Fruit fly (Drosophila melanogaster) whole organism, wandering third instar larva: ENCODE results near the gene Nnf1b.

Experiments used
- Abd-B ChIP-seq: fragments of >200 bp; optimal IDR thresholded peaks from 2 replicates; lab custom pipeline; 2017; ENCODE audit warnings: missing biosample characterization, missing genetic modification characterization
- CG32264 ChIP-seq: fragments of 200-800 bp; sonication (Bioruptor generic); optimal IDR thresholded peaks from 2 replicates; lab custom pipeline; 2016; ENCODE audit warnings: missing biosample characterization, missing genetic modification characterization
- CG9705 ChIP-seq: fragments of 200-800 bp; sonication (Bioruptor generic); optimal IDR thresholded peaks from 2 replicates; lab custom pipeline; 2018; ENCODE audit warnings: missing biosample characterization, mild to moderate bottlenecking, missing genetic modification characterization
- CrebA ChIP-seq: fragments of 200-800 bp; sonication (Bioruptor generic); optimal IDR thresholded peaks from 2 replicates; lab custom pipeline; 2016; ENCODE audit warnings: missing biosample characterization, mild to moderate bottlenecking, missing genetic modification characterization, borderline replicate concordance
- Dfd ChIP-seq: fragments of >200 bp; optimal IDR thresholded peaks from 2 replicates; lab custom pipeline; 2017; ENCODE audit warnings: missing biosample characterization, missing genetic modification characterization
- Dif ChIP-seq: fragments of 200-275, 200-300 bp; sonication (Bioruptor generic); optimal IDR thresholded peaks from 2 replicates; lab custom pipeline; 2018; ENCODE audit warnings: missing biosample characterization, missing genetic modification characterization; ENCODE audit not compliant: partially characterized antibody
- GATAd ChIP-seq: sonication (Bioruptor generic); optimal IDR thresholded peaks from 2 replicates; lab custom pipeline; 2016; ENCODE audit warnings: missing biosample characterization, missing genetic modification characterization
- HLH106 ChIP-seq: fragments of 200-800 bp; optimal IDR thresholded peaks from 3 replicates; lab custom pipeline; 2019; ENCODE audit warnings: missing biosample characterization, mild to moderate bottlenecking, missing genetic modification characterization, moderate library complexity
- Hnf4 ChIP-seq: fragments of 200-800 bp; sonication (Bioruptor generic); optimal IDR thresholded peaks from 2 replicates; lab custom pipeline; 2016; ENCODE audit warnings: missing biosample characterization, mild to moderate bottlenecking, missing genetic modification characterization
- Hr78 ChIP-seq: fragments of >200 bp; optimal IDR thresholded peaks from 2 replicates; lab custom pipeline; 2017; ENCODE audit warnings: missing biosample characterization, missing genetic modification characterization
- Hr83 ChIP-seq: fragments of 200-300 bp; sonication (Bioruptor generic); optimal IDR thresholded peaks from 2 replicates; lab custom pipeline; 2016; ENCODE audit warnings: missing biosample characterization, mild to moderate bottlenecking, missing genetic modification characterization, moderate library complexity; ENCODE audit not compliant: poor library complexity, severe bottlenecking
- Jra ChIP-seq: sonication (Bioruptor generic); optimal IDR thresholded peaks from 2 replicates; lab custom pipeline; 2016; ENCODE audit warnings: missing biosample characterization, missing genetic modification characterization
- Mio ChIP-seq: sonication (Bioruptor generic); optimal IDR thresholded peaks from 2 replicates; lab custom pipeline; 2016; ENCODE audit warnings: missing biosample characterization, missing genetic modification characterization
- Myc ChIP-seq: fragments of >200 bp; optimal IDR thresholded peaks from 2 replicates; lab custom pipeline; 2017
- N ChIP-seq: fragments of >200 bp; optimal IDR thresholded peaks from 2 replicates; lab custom pipeline; 2018; ENCODE audit warnings: missing biosample characterization, missing external identifiers, missing genetic modification characterization
- OdsH ChIP-seq: fragments of 200-800 bp; sonication (Bioruptor generic); optimal IDR thresholded peaks from 2 replicates; lab custom pipeline; 2016; ENCODE audit warnings: missing biosample characterization, mild to moderate bottlenecking, missing genetic modification characterization
- Rel ChIP-seq, 2 experiments: fragments of 200-800 bp; sonication (Bioruptor generic) in 1 of 2; optimal IDR thresholded peaks; 2 replicates in 1 of 2; 3 replicates in 1 of 2; lab custom pipeline; 2016 to 2019; ENCODE audit warnings: mild to moderate bottlenecking in 2 of 2, missing biosample characterization in 2 of 2, missing genetic modification characterization in 2 of 2, moderate library complexity in 1 of 2
- Sp1 ChIP-seq: fragments of 200-800 bp; sonication (Bioruptor generic); optimal IDR thresholded peaks from 3 replicates; lab custom pipeline; 2019; ENCODE audit warnings: missing biosample characterization, mild to moderate bottlenecking, missing genetic modification characterization, moderate library complexity
- Vsx2 ChIP-seq: fragments of 200-300, 225-300 bp; sonication (Bioruptor generic); optimal IDR thresholded peaks from 2 replicates; lab custom pipeline; 2018; ENCODE audit warnings: missing biosample characterization, missing genetic modification characterization; ENCODE audit not compliant: partially characterized antibody
- br ChIP-seq: fragments of 200-800 bp; sonication (Bioruptor generic); optimal IDR thresholded peaks from 2 replicates; lab custom pipeline; 2016; ENCODE audit warnings: missing biosample characterization, missing genetic modification characterization
- brk ChIP-seq: fragments of 200-800 bp; sonication (Bioruptor generic); optimal IDR thresholded peaks from 2 replicates; lab custom pipeline; 2016; ENCODE audit warnings: missing biosample characterization, mild to moderate bottlenecking, missing genetic modification characterization
- dl ChIP-seq, 2 experiments: fragments of 175-275, 200-275 bp in 1 of 2; fragments of 200-275 bp in 1 of 2; sonication (Bioruptor generic); optimal IDR thresholded peaks; lab custom pipeline; 2018; ENCODE audit warnings: mild to moderate bottlenecking in 2 of 2, missing biosample characterization in 2 of 2, missing genetic modification characterization in 2 of 2, moderate library complexity in 2 of 2; ENCODE audit not compliant: partially characterized antibody in 2 of 2, insufficient read depth in 1 of 2
- dmrt93B ChIP-seq: fragments of 200-800 bp; sonication (Bioruptor generic); optimal IDR thresholded peaks from 2 replicates; lab custom pipeline; 2018; ENCODE audit warnings: missing biosample characterization, mild to moderate bottlenecking, missing genetic modification characterization
- dsf ChIP-seq: sonication (Bioruptor generic); optimal IDR thresholded peaks from 2 replicates; lab custom pipeline; 2016; ENCODE audit warnings: missing biosample characterization, missing genetic modification characterization, borderline replicate concordance
- ey ChIP-seq: fragments of 200-800 bp; sonication (Bioruptor generic); optimal IDR thresholded peaks from 2 replicates; lab custom pipeline; 2016; ENCODE audit warnings: missing biosample characterization, missing genetic modification characterization
- foxo ChIP-seq, 2 experiments: fragments of 200-800 bp; sonication (Bioruptor generic); optimal IDR thresholded peaks; 2 replicates in 1 of 2; 3 replicates in 1 of 2; lab custom pipeline; 2016 to 2017; ENCODE audit warnings: missing biosample characterization in 2 of 2, missing genetic modification characterization in 2 of 2
- fru ChIP-seq: fragments of 200-800 bp; sonication (Bioruptor generic); optimal IDR thresholded peaks from 3 replicates; lab custom pipeline; 2016; ENCODE audit warnings: missing biosample characterization, mild to moderate bottlenecking, missing genetic modification characterization
- h ChIP-seq: fragments of 200-800 bp; sonication (Bioruptor generic); optimal IDR thresholded peaks from 3 replicates; lab custom pipeline; 2016; ENCODE audit warnings: missing biosample characterization, mild to moderate bottlenecking, missing genetic modification characterization
- jim ChIP-seq: fragments of 175-275, 200-325 bp; sonication (Bioruptor generic); optimal IDR thresholded peaks from 2 replicates; lab custom pipeline; 2016; ENCODE audit warnings: missing biosample characterization, mild to moderate bottlenecking, missing genetic modification characterization
- lola ChIP-seq: fragments of >200 bp; optimal IDR thresholded peaks from 2 replicates; lab custom pipeline; 2017; ENCODE audit warnings: missing biosample characterization, missing genetic modification characterization
- pan ChIP-seq: fragments of >200 bp; optimal IDR thresholded peaks from 2 replicates; lab custom pipeline; 2017
- psq ChIP-seq: fragments of 200-800 bp; sonication (Bioruptor generic); optimal IDR thresholded peaks from 3 replicates; lab custom pipeline; 2017; ENCODE audit warnings: missing biosample characterization, mild to moderate bottlenecking, missing genetic modification characterization, moderate library complexity
- rgr ChIP-seq: fragments of 200-800 bp; sonication (Bioruptor generic); optimal IDR thresholded peaks from 3 replicates; lab custom pipeline; 2016; ENCODE audit warnings: missing biosample characterization, mild to moderate bottlenecking, missing genetic modification characterization
- sage ChIP-seq: fragments of 200-800 bp; sonication (Bioruptor generic); optimal IDR thresholded peaks from 2 replicates; lab custom pipeline; 2016; ENCODE audit warnings: missing biosample characterization, mild to moderate bottlenecking, missing genetic modification characterization
- sv ChIP-seq: fragments of 200-800 bp; sonication (Bioruptor generic); optimal IDR thresholded peaks from 3 replicates; lab custom pipeline; 2016; ENCODE audit warnings: missing biosample characterization, missing genetic modification characterization
- tai ChIP-seq: sonication (Bioruptor generic); optimal IDR thresholded peaks from 2 replicates; lab custom pipeline; 2016; ENCODE audit warnings: missing biosample characterization, missing genetic modification characterization
- usp ChIP-seq: fragments of >200 bp; optimal IDR thresholded peaks from 2 replicates; lab custom pipeline; 2017; ENCODE audit warnings: missing biosample characterization, missing genetic modification characterization
- woc ChIP-seq: sonication (Bioruptor generic); optimal IDR thresholded peaks from 2 replicates; lab custom pipeline; 2016; ENCODE audit warnings: missing biosample characterization, mild to moderate bottlenecking, missing genetic modification characterization

Nnf1b gene

DNA sequence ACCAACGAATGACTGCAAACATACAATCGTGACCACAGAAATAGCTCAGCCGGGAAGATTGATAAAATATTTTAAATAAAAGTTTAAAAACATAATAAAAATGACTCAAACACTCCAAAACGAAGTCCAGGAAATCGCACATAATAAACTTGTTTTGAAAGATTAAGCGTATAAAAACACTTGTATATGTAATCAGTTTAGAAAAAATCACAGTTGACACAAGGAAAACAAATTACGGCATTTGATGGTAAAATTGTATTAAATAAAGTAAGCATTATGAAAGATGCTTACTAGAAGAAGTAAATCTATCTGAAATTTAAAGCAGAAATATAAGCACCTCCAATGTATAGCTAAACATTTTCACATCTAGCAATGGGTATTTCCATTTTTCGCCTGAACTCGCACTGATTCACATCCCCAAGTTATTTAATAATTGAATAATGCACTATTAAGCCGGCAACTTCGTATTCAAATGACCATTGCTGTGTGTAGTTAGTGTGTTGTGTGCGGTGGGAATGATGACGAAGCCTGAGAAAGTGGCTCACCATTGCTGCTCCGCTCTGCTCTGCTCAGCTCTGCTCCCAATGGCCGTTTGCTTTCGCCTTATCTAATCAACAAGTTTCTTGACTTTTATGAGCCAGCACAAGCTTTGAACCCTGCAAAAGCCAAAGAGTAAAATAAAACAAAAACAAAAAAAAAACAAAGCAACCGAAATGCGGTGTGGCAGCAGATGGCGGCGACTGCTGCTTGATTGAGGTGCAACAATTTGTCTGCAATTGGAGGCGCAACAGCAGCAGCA lies 37.0 kb downstream of the Nnf1b start:
- TF ChIP-seq Vsx2 (no peak), dmrt93B (GFP tag; lab: Kevin White, UChicago) (peak; percentile 25), lola (GFP tag; lab: Kevin White, UChicago) (no peak), Myc (lab: Kevin White, UChicago) (no peak), Hnf4 (no peak), OdsH (GFP tag; lab: Kevin White, UChicago) (peak; percentile 41), ey (peak; percentile 42), GATAd (no peak), Sp1 (peak; percentile 35), CG9705 (GFP tag; lab: Kevin White, UChicago) (no peak), Hr83 (GFP tag; lab: Kevin White, UChicago) (no peak), HLH106 (tag; lab: Kevin White, UChicago) (peak; percentile 25), br (GFP tag; lab: Kevin White, UChicago) (no peak), rgr (GFP tag; lab: Kevin White, UChicago) (peak; percentile 42), psq (GFP tag; lab: Kevin White, UChicago) (peak; percentile 15), woc (peak; percentile 36), Dfd (GFP tag; lab: Kevin White, UChicago) (no peak), foxo (GFP tag; optimal IDR thresholded peaks at IDR 0.05; lab: Kevin White, UChicago) (peak in 1 of 2 experiments; percentile 55), fru (GFP tag; lab: Kevin White, UChicago) (peak; percentile 17), Abd-B (GFP tag; lab: Kevin White, UChicago) (no peak), h (GFP tag; lab: Kevin White, UChicago) (peak; percentile 35), Mio (GFP tag; lab: Kevin White, UChicago) (no peak), pan (lab: Kevin White, UChicago) (no peak)

dm6 chr2L:847988-848622 lies 37.7 kb downstream of the Nnf1b start:
- TF ChIP-seq usp (GFP tag; lab: Kevin White, UChicago) (no peak), tai (no peak), brk (GFP tag; lab: Kevin White, UChicago) (no peak), Abd-B (GFP tag; lab: Kevin White, UChicago) (no peak), dmrt93B (GFP tag; lab: Kevin White, UChicago) (peak; percentile 61), fru (GFP tag; lab: Kevin White, UChicago) (peak; percentile 89), Jra (peak; percentile 83), Mio (GFP tag; lab: Kevin White, UChicago) (peak; percentile 13), Dif (peak; percentile 21), jim (no peak), dsf (no peak), pan (lab: Kevin White, UChicago) (no peak), CG32264 (GFP tag; lab: Kevin White, UChicago) (peak; percentile 67), lola (GFP tag; lab: Kevin White, UChicago) (no peak), h (GFP tag; lab: Kevin White, UChicago) (peak; percentile 86), CrebA (GFP tag; lab: Kevin White, UChicago) (no peak), CG9705 (GFP tag; lab: Kevin White, UChicago) (peak; percentile 76), N (no peak), OdsH (GFP tag; lab: Kevin White, UChicago) (peak; percentile 83), woc (peak; percentile 91), sage (peak; percentile 32), psq (GFP tag; lab: Kevin White, UChicago) (peak; percentile 81), Dfd (GFP tag; lab: Kevin White, UChicago) (no peak), HLH106 (tag; lab: Kevin White, UChicago) (peak; percentile 86), dl (GFP tag; optimal IDR thresholded peaks at IDR 0.05; lab: Kevin White, UChicago; ENCODE audit: insufficient read depth in 1 of 2, partially characterized antibody in 2 of 2) (no peak), Hr78 (GFP tag; lab: Kevin White, UChicago) (no peak), Sp1 (peak; percentile 83), Myc (lab: Kevin White, UChicago) (no peak), ey (peak; percentile 85), Rel (GFP tag; optimal IDR thresholded peaks at IDR 0.05; lab: Kevin White, UChicago) (peak; percentile 64), Rel (tag; optimal IDR thresholded peaks at IDR 0.05; lab: Kevin White, UChicago) (peak; percentile 48), GATAd (no peak), foxo (GFP tag; optimal IDR thresholded peaks at IDR 0.05; lab: Kevin White, UChicago) (peak; percentile 30 to 92), rgr (GFP tag; lab: Kevin White, UChicago) (peak; percentile 82), Vsx2 (no peak), Hnf4 (peak; percentile 90), br (GFP tag; lab: Kevin White, UChicago) (peak; percentile 89), sv (GFP tag; lab: Kevin White, UChicago) (no peak), Hr83 (GFP tag; lab: Kevin White, UChicago) (peak; percentile 89)
